Worm (Caenorhabditis elegans) whole organism, young adult: ENCODE measurements around the gene acr-20.
A peak's percentile ranks its signal among the peaks of the same experiment; 100 is the strongest.

ENCODE experiments used
- B0261.1 ChIP-seq: sonication (generic microtip); optimal IDR thresholded peaks from 2 replicates; lab custom pipeline; 2016; ENCODE audit warnings: mild to moderate bottlenecking, missing genetic modification characterization, moderate library complexity, missing compliant biosample characterization
- C17E4.6 ChIP-seq: fragments of 200-800 bp; sonication (Bioruptor generic); IDR thresholded peaks from 2 replicates; pipeline ENCODE4 v1.3.6; 2022; ENCODE audit warnings: missing genetic modification reagents, missing genetic modification characterization, missing compliant biosample characterization
- D2030.7 ChIP-seq: fragments of 200-800 bp; sonication (Bioruptor generic); IDR thresholded peaks from 2 replicates; pipeline ENCODE4 v1.3.6; 2022; ENCODE audit warnings: missing genetic modification reagents, missing genetic modification characterization, missing compliant biosample characterization
- F10E7.11 ChIP-seq: sonication (generic microtip); optimal IDR thresholded peaks from 2 replicates; lab custom pipeline; 2017; ENCODE audit warnings: mild to moderate bottlenecking, missing genetic modification characterization, moderate library complexity, missing compliant biosample characterization
- F33H1.4 ChIP-seq: fragments of 200-800 bp; sonication (Bioruptor generic); IDR thresholded peaks from 2 replicates; pipeline ENCODE4 v1.3.6; 2022; ENCODE audit warnings: missing genetic modification reagents, missing genetic modification characterization, missing compliant biosample characterization
- F49E8.2 ChIP-seq: sonication (generic microtip); optimal IDR thresholded peaks from 3 replicates; lab custom pipeline; 2017; ENCODE audit warnings: missing genetic modification characterization, mild to moderate bottlenecking, missing compliant biosample characterization, antibody characterized with exemption, moderate library complexity; ENCODE audit not compliant: insufficient read depth
- K11D2.4 ChIP-seq: fragments of 200-800 bp; sonication (Bioruptor generic); IDR thresholded peaks from 2 replicates; pipeline ENCODE4 v1.3.6; 2022; ENCODE audit warnings: missing genetic modification reagents, missing genetic modification characterization, missing compliant biosample characterization
- Y67H2A.10 ChIP-seq: fragments of 200-800 bp; sonication (Bioruptor generic); conservative IDR thresholded peaks from 2 replicates; pipeline ENCODE4 v1.3.6; 2022; ENCODE audit warnings: missing genetic modification reagents, missing genetic modification characterization, missing compliant biosample characterization
- Y95B8A.8 ChIP-seq: fragments of 200-800 bp; sonication (Bioruptor generic); IDR thresholded peaks from 2 replicates; pipeline ENCODE4 v1.3.6; 2022; ENCODE audit warnings: missing genetic modification reagents, missing genetic modification characterization, missing compliant biosample characterization
- akir-1 ChIP-seq: fragments of 200-800 bp; sonication (Bioruptor generic); optimal IDR thresholded peaks from 2 replicates; lab custom pipeline; 2018; ENCODE audit warnings: mild to moderate bottlenecking, missing genetic modification characterization, moderate library complexity, missing compliant biosample characterization
- ama-1 ChIP-seq, 3 experiments: fragments of 150-350 bp in 1 of 3; sonication (generic microtip) in 2 of 3; optimal IDR thresholded peaks; 2 replicates each; lab custom pipeline; 2014 to 2018; ENCODE audit warnings: missing biosample characterization in 2 of 3, missing genetic modification characterization in 2 of 3, missing genetic modification reagents in 2 of 3
- atf-7 ChIP-seq: sonication (generic microtip); optimal IDR thresholded peaks from 2 replicates; lab custom pipeline; 2017; ENCODE audit warnings: mild to moderate bottlenecking, missing genetic modification characterization, missing compliant biosample characterization
- athp-1 ChIP-seq: sonication (generic microtip); optimal IDR thresholded peaks from 2 replicates; lab custom pipeline; 2017; ENCODE audit warnings: mild to moderate bottlenecking, missing genetic modification characterization, missing compliant biosample characterization
- attf-5 ChIP-seq: fragments of 200-800 bp; sonication (Bioruptor generic); optimal IDR thresholded peaks from 2 replicates; lab custom pipeline; 2018; ENCODE audit warnings: mild to moderate bottlenecking, missing genetic modification characterization, missing compliant biosample characterization
- bed-2 ChIP-seq: fragments of 200-800 bp; sonication (Bioruptor generic); IDR thresholded peaks from 2 replicates; pipeline ENCODE4 v1.3.6; 2022; ENCODE audit warnings: missing genetic modification reagents, missing genetic modification characterization, missing compliant biosample characterization
- ccch-3 ChIP-seq: fragments of 200-800 bp; sonication (Bioruptor generic); optimal IDR thresholded peaks from 2 replicates; lab custom pipeline; 2018; ENCODE audit warnings: mild to moderate bottlenecking, missing genetic modification characterization, missing compliant biosample characterization
- cebp-1 ChIP-seq, 2 experiments: fragments of 200-800 bp in 1 of 2; sonication (Bioruptor generic) in 1 of 2; sonication (generic microtip) in 1 of 2; IDR thresholded peaks in 1 of 2; optimal IDR thresholded peaks in 1 of 2; 2 replicates each; pipeline versions ENCODE4 v1.3.6 to Lab custom; 2017 to 2022; ENCODE audit warnings: missing compliant biosample characterization in 2 of 2, missing genetic modification characterization in 2 of 2, mild to moderate bottlenecking in 1 of 2, missing genetic modification reagents in 1 of 2, moderate library complexity in 1 of 2
- cebp-2 ChIP-seq: fragments of 200-800 bp; sonication (Bioruptor generic); IDR thresholded peaks from 2 replicates; pipeline ENCODE4 v1.3.6; 2022; ENCODE audit warnings: missing genetic modification characterization, missing compliant biosample characterization
- ceh-100 ChIP-seq: fragments of 200-800 bp; sonication (Bioruptor generic); IDR thresholded peaks from 2 replicates; pipeline ENCODE4 v1.3.6; 2022; ENCODE audit warnings: missing genetic modification reagents, missing genetic modification characterization, missing compliant biosample characterization
- ceh-27 ChIP-seq: fragments of 200-800 bp; sonication (Bioruptor generic); optimal IDR thresholded peaks from 2 replicates; lab custom pipeline; 2018; ENCODE audit warnings: mild to moderate bottlenecking, missing genetic modification characterization, moderate library complexity, missing compliant biosample characterization
- ceh-40 ChIP-seq: fragments of 200-800 bp; sonication (Bioruptor generic); IDR thresholded peaks from 2 replicates; pipeline ENCODE4 v1.3.6; 2022; ENCODE audit warnings: missing genetic modification characterization, missing compliant biosample characterization
- dox-1 ChIP-seq: fragments of 200-800 bp; sonication (Bioruptor generic); IDR thresholded peaks from 2 replicates; pipeline ENCODE4 v1.3.6; 2022; ENCODE audit warnings: missing genetic modification reagents, missing genetic modification characterization, missing compliant biosample characterization
- dpff-1 ChIP-seq: sonication (generic microtip); optimal IDR thresholded peaks from 2 replicates; lab custom pipeline; 2017; ENCODE audit warnings: mild to moderate bottlenecking, missing genetic modification characterization, missing compliant biosample characterization
- egl-18 ChIP-seq: fragments of 200-800 bp; sonication (Bioruptor generic); IDR thresholded peaks from 2 replicates; pipeline ENCODE4 v1.3.6; 2022; ENCODE audit warnings: missing genetic modification reagents, missing genetic modification characterization, missing compliant biosample characterization
- ekl-4 ChIP-seq: fragments of 200-800 bp; sonication (Bioruptor generic); IDR thresholded peaks from 2 replicates; pipeline ENCODE4 v1.3.6; 2022; ENCODE audit warnings: missing genetic modification reagents, missing genetic modification characterization, missing compliant biosample characterization
- ets-4 ChIP-seq: fragments of 200-800 bp; sonication (Bioruptor generic); optimal IDR thresholded peaks from 2 replicates; lab custom pipeline; 2018; ENCODE audit warnings: mild to moderate bottlenecking, missing genetic modification characterization, missing compliant biosample characterization
- hlh-26 ChIP-seq: fragments of 200-800 bp; sonication (Bioruptor generic); conservative IDR thresholded peaks from 2 replicates; pipeline ENCODE4 v1.3.6; 2022; ENCODE audit warnings: missing genetic modification reagents, missing genetic modification characterization, missing compliant biosample characterization
- hmg-1.2 ChIP-seq: fragments of 200-800 bp; sonication (Bioruptor generic); IDR thresholded peaks from 2 replicates; pipeline ENCODE4 v1.3.6; 2022; ENCODE audit warnings: missing genetic modification reagents, missing genetic modification characterization, missing compliant biosample characterization
- hmg-20 ChIP-seq: fragments of 200-800 bp; sonication (Bioruptor generic); IDR thresholded peaks from 2 replicates; pipeline ENCODE4 v1.3.6; 2022; ENCODE audit warnings: missing genetic modification reagents, missing genetic modification characterization, missing compliant biosample characterization
- let-607 ChIP-seq, 2 experiments: fragments of 200-800 bp in 1 of 2; sonication (Bioruptor generic) in 1 of 2; sonication (generic microtip) in 1 of 2; optimal IDR thresholded peaks; 2 replicates each; lab custom pipeline; 2016 to 2018; ENCODE audit warnings: mild to moderate bottlenecking in 2 of 2, missing compliant biosample characterization in 2 of 2, missing genetic modification characterization in 2 of 2, moderate library complexity in 2 of 2, missing genotype in 1 of 2
- lin-26 ChIP-seq: fragments of 200-800 bp; sonication (Bioruptor generic); IDR thresholded peaks from 2 replicates; pipeline ENCODE4 v1.3.6; 2022; ENCODE audit warnings: missing genetic modification reagents, missing genetic modification characterization, missing compliant biosample characterization
- lsl-1 ChIP-seq: fragments of 200-800 bp; sonication (Bioruptor generic); optimal IDR thresholded peaks from 2 replicates; lab custom pipeline; 2018; ENCODE audit warnings: mild to moderate bottlenecking, missing genetic modification characterization, moderate library complexity, missing compliant biosample characterization
- madf-10 ChIP-seq: sonication (generic microtip); optimal IDR thresholded peaks from 2 replicates; lab custom pipeline; 2016; ENCODE audit warnings: mild to moderate bottlenecking, missing genetic modification characterization, missing compliant biosample characterization
- mel-28 ChIP-seq: sonication (generic microtip); optimal IDR thresholded peaks from 2 replicates; lab custom pipeline; 2016; ENCODE audit warnings: borderline replicate concordance, mild to moderate bottlenecking, missing genetic modification characterization, missing compliant biosample characterization
- mxl-1 ChIP-seq: sonication (generic microtip); optimal IDR thresholded peaks from 2 replicates; lab custom pipeline; 2016; ENCODE audit warnings: missing genetic modification characterization, missing compliant biosample characterization
- nhr-27 ChIP-seq: fragments of 200-800 bp; sonication (Bioruptor generic); optimal IDR thresholded peaks from 2 replicates; lab custom pipeline; 2018; ENCODE audit warnings: mild to moderate bottlenecking, missing genetic modification characterization, moderate library complexity, missing compliant biosample characterization
- pha-4 ChIP-seq: fragments of 150-350 bp; sonication (generic microtip); optimal IDR thresholded peaks from 2 replicates; lab custom pipeline; 2014; ENCODE audit warnings: missing biosample characterization, missing genetic modification reagents, missing genetic modification characterization
- rec-8 ChIP-seq, 2 experiments: sonication (generic microtip); optimal IDR thresholded peaks; 2 replicates each; lab custom pipeline; 2016; ENCODE audit warnings: mild to moderate bottlenecking in 2 of 2, missing genetic modification characterization in 2 of 2, missing genetic modification reagents in 2 of 2, missing genotype in 2 of 2, missing biosample characterization in 1 of 2, missing compliant biosample characterization in 1 of 2, moderate library complexity in 1 of 2
- sdz-38 ChIP-seq: sonication (generic microtip); optimal IDR thresholded peaks from 2 replicates; lab custom pipeline; 2016; ENCODE audit warnings: missing genotype, missing genetic modification characterization, missing compliant biosample characterization
- snpc-1.3 ChIP-seq: sonication (generic microtip); optimal IDR thresholded peaks from 2 replicates; lab custom pipeline; 2017; ENCODE audit warnings: missing genetic modification characterization, mild to moderate bottlenecking, missing compliant biosample characterization, antibody characterized with exemption, moderate library complexity, missing genotype, missing genetic modification reagents; ENCODE audit not compliant: insufficient read depth
- snpc-4 ChIP-seq, 5 experiments: fragments of 150-350 bp in 1 of 5; sonication (generic microtip) in 4 of 5; optimal IDR thresholded peaks; 2 replicates each; lab custom pipeline; 2014 to 2018; ENCODE audit warnings: missing genetic modification characterization in 5 of 5, missing biosample characterization in 3 of 5, antibody characterized with exemption in 2 of 5, mild to moderate bottlenecking in 2 of 5, missing compliant biosample characterization in 2 of 5, missing genotype in 2 of 5, moderate library complexity in 2 of 5, missing genetic modification reagents in 1 of 5
- somi-1 ChIP-seq: fragments of 200-800 bp; sonication (Bioruptor generic); optimal IDR thresholded peaks from 2 replicates; lab custom pipeline; 2018; ENCODE audit warnings: mild to moderate bottlenecking, missing genetic modification characterization, missing compliant biosample characterization
- xnd-1 ChIP-seq: sonication (generic microtip); optimal IDR thresholded peaks from 2 replicates; lab custom pipeline; 2016; ENCODE audit warnings: missing genotype, missing genetic modification reagents, missing genetic modification characterization, missing compliant biosample characterization
- zfh-2 ChIP-seq: fragments of 200-800 bp; sonication (Bioruptor generic); conservative IDR thresholded peaks from 2 replicates; pipeline ENCODE4 v1.3.6; 2022; ENCODE audit warnings: missing genetic modification reagents, missing genetic modification characterization, missing compliant biosample characterization
- ztf-18 ChIP-seq: sonication (generic microtip); optimal IDR thresholded peaks from 2 replicates; lab custom pipeline; 2016; ENCODE audit warnings: missing genotype, mild to moderate bottlenecking, missing genetic modification characterization, missing compliant biosample characterization
- ztf-22 ChIP-seq: fragments of 200-800 bp; sonication (Bioruptor generic); optimal IDR thresholded peaks from 2 replicates; lab custom pipeline; 2018; ENCODE audit warnings: mild to moderate bottlenecking, missing genetic modification characterization, moderate library complexity, missing compliant biosample characterization
- ztf-6 ChIP-seq: fragments of 200-800 bp; sonication (Bioruptor generic); IDR thresholded peaks from 2 replicates; pipeline ENCODE4 v1.3.6; 2022; ENCODE audit warnings: missing genetic modification reagents, missing genetic modification characterization, missing compliant biosample characterization

acr-20 gene

ce11 chrII:14383644-14384043 is 5.9 kb upstream of the acr-20 start, which contains the start of gene mes-2 (continued):
- TF ChIP-seq C17E4.6 (GFP tag; lab: Robert Waterston, UW) (no peak), K11D2.4 (GFP tag; lab: Robert Waterston, UW) (0 out of 2 replicates have a peak, but pooled peaks have one; percentile 28), let-607 (tag; optimal IDR thresholded peaks at IDR 0.05; lab: Kevin White, UChicago) (no peak), rec-8 (tag; optimal IDR thresholded peaks at IDR 0.05; lab: Kevin White, UChicago) (no peak), snpc-1.3 (tag; lab: Kevin White, UChicago) (no peak), Y67H2A.10 (GFP tag; lab: Robert Waterston, UW) (no peak), ceh-100 (no peak), hmg-1.2 (0 out of 2 replicates have a peak, but pooled peaks have one; percentile 34), ekl-4 (peak; percentile 36; the same call in 1 of the 2 replicates), F33H1.4 (GFP tag; lab: Robert Waterston, UW) (peak; percentile 69), akir-1 (GFP tag; lab: Kevin White, UChicago) (no peak), madf-10 (tag; lab: Kevin White, UChicago) (no peak), ztf-18 (no peak), cebp-2 (no peak), F10E7.11 (tag; lab: Kevin White, UChicago) (no peak), pha-4 (tag; lab: Kevin White, UChicago) (no peak), snpc-4 (GFP tag; optimal IDR thresholded peaks at IDR 0.05; lab: Kevin White, UChicago) (no peak), snpc-4 (tag; optimal IDR thresholded peaks at IDR 0.05; lab: Kevin White, UChicago) (no peak), attf-5 (GFP tag; lab: Kevin White, UChicago) (peak; percentile 52), hmg-20 (GFP tag; lab: Robert Waterston, UW) (no peak), ceh-27 (GFP tag; lab: Kevin White, UChicago) (peak; percentile 1), ama-1 (optimal IDR thresholded peaks at IDR 0.05; lab: Kevin White, UChicago) (no peak), ama-1 (GFP tag; optimal IDR thresholded peaks at IDR 0.05; lab: Kevin White, UChicago) (no peak), lin-26 (no peak), ccch-3 (no peak), bed-2 (GFP tag; lab: Robert Waterston, UW) (no peak), mxl-1 (tag; lab: Kevin White, UChicago) (no peak), lsl-1 (GFP tag; lab: Kevin White, UChicago) (peak; percentile 64), ztf-22 (GFP tag; lab: Kevin White, UChicago) (no peak), hlh-26 (GFP tag; lab: Robert Waterston, UW) (no peak), F49E8.2 (no peak), D2030.7 (GFP tag; lab: Robert Waterston, UW) (peak; percentile 65), egl-18 (GFP tag; lab: Robert Waterston, UW) (no peak), ets-4 (GFP tag; lab: Kevin White, UChicago) (no peak), atf-7 (tag; lab: Kevin White, UChicago) (no peak), dpff-1 (tag; lab: Kevin White, UChicago) (no peak), B0261.1 (tag; lab: Kevin White, UChicago) (no peak), cebp-1 (GFP tag; IDR thresholded peaks at IDR 0.05; lab: Robert Waterston, UW) (no peak), cebp-1 (tag; optimal IDR thresholded peaks at IDR 0.05; lab: Kevin White, UChicago) (no peak), Y95B8A.8 (GFP tag; lab: Robert Waterston, UW) (no peak), sdz-38 (tag; lab: Kevin White, UChicago) (no peak), xnd-1 (tag; lab: Kevin White, UChicago) (peak; percentile 31), ceh-40 (GFP tag; lab: Robert Waterston, UW) (no peak), nhr-27 (tag; lab: Kevin White, UChicago) (no peak), athp-1 (tag; lab: Kevin White, UChicago) (no peak), mel-28 (no peak), ztf-6 (GFP tag; lab: Robert Waterston, UW) (no peak), zfh-2 (GFP tag; lab: Robert Waterston, UW) (no peak), somi-1 (GFP tag; lab: Kevin White, UChicago) (no peak), dox-1 (GFP tag; lab: Robert Waterston, UW) (peak; percentile 65)
